Fruit fly (Drosophila melanogaster): ENCODE results near the gene CG6310.

Gene CG6310

DNA sequence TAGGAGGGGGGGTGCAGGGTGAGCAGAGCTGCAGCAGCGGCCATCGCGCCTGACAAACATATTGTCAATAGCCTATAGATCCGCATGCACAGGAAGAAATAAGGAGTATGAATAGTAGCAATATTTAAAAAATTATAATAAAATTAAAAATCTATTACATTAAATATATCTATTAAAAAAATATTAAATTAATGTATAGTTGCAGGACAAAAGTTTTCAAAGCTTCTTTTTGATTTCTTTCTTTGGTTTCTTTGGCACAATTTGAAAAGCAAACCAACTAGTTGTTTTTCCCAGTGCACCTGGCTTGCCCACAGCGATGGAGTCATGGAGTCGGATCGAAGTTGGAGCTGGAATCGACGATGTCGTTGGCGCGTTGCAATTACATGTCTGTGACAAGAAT is 37.9 kb downstream of the CG6310 start (continued):
- TF ChIP-seq CG18262 (tag; optimal IDR thresholded peaks at IDR 0.05) (peak; percentile 52), lola (GFP tag; optimal IDR thresholded peaks at IDR 0.05) (peak in 1 of 3 experiments; percentile 44), jumu (GFP tag; optimal IDR thresholded peaks at IDR 0.05) (no peak), CG6654 (GFP tag; optimal IDR thresholded peaks at IDR 0.05) (no peak), H15 (GFP tag; IDR thresholded peaks at IDR 0.05) (no peak), CG7357 (GFP tag; IDR thresholded peaks at IDR 0.05) (no peak), Doc2 (GFP tag; IDR thresholded peaks at IDR 0.05) (no peak), CG15601 (tag; optimal IDR thresholded peaks at IDR 0.05) (peak; percentile 2), CG10543 (GFP tag; optimal IDR thresholded peaks at IDR 0.05) (no peak), danr (GFP tag; IDR thresholded peaks at IDR 0.05) (no peak), ab (GFP tag; optimal IDR thresholded peaks at IDR 0.05) (no peak), zfh1 (GFP tag; IDR thresholded peaks at IDR 0.05) (peak; percentile 45; the same call in 1 of the 3 replicates), Ssrp (tag; optimal IDR thresholded peaks at IDR 0.05) (no peak), hb (GFP tag; IDR thresholded peaks at IDR 0.05; ENCODE audit: partially characterized antibody) (no peak), CG18599 (GFP tag; optimal IDR thresholded peaks at IDR 0.05) (no peak), CG15696 (tag; optimal IDR thresholded peaks at IDR 0.05) (peak; percentile 41), CrebB (tag; optimal IDR thresholded peaks at IDR 0.05) (no peak), gro (GFP tag; optimal IDR thresholded peaks at IDR 0.05) (no peak), CG1233 (GFP tag; optimal IDR thresholded peaks at IDR 0.05) (no peak), Spps (tag; optimal IDR thresholded peaks at IDR 0.05) (no peak), CG11093 (GFP tag; IDR thresholded peaks at IDR 0.05) (no peak), Ravus (GFP tag; IDR thresholded peaks at IDR 0.05) (no peak), CG4404 (GFP tag; IDR thresholded peaks at IDR 0.05) (peak; percentile 15; the same call in 1 of the 2 replicates), Doc3 (GFP tag; IDR thresholded peaks at IDR 0.05; ENCODE audit: partially characterized antibody) (no peak), Fer1 (GFP tag; optimal IDR thresholded peaks at IDR 0.05) (no peak), nmo (GFP tag; optimal IDR thresholded peaks at IDR 0.05) (peak; percentile 10), CG9727 (GFP tag; optimal IDR thresholded peaks at IDR 0.05) (peak; percentile 38), CG34376 (GFP tag; optimal IDR thresholded peaks at IDR 0.05) (no peak), phol (tag; optimal IDR thresholded peaks at IDR 0.05) (peak; percentile 34), CG1832 (GFP tag; optimal IDR thresholded peaks at IDR 0.05) (no peak), abd-A (tag; optimal IDR thresholded peaks at IDR 0.05) (no peak), CG14860 (GFP tag; IDR thresholded peaks at IDR 0.05; ENCODE audit: partially characterized antibody) (no peak), Sox102F (GFP tag; optimal IDR thresholded peaks at IDR 0.05) (peak; percentile 3), ci (GFP tag; IDR thresholded peaks at IDR 0.05) (no peak), BEAF-32 (GFP tag; optimal IDR thresholded peaks at IDR 0.05) (no peak), Xrp1 (GFP tag; IDR thresholded peaks at IDR 0.05) (peak; percentile 47; the same call in 1 of the 2 replicates), dan (GFP tag; IDR thresholded peaks at IDR 0.05) (no peak), CG17328 (GFP tag; IDR thresholded peaks at IDR 0.05) (no peak), gsb-n (tag; optimal IDR thresholded peaks at IDR 0.05) (peak; percentile 42), CG1603 (tag; optimal IDR thresholded peaks at IDR 0.05) (no peak), CG10979 (tag; optimal IDR thresholded peaks at IDR 0.05) (peak; percentile 55), pb (GFP tag; optimal IDR thresholded peaks at IDR 0.05) (no peak), dmrt99B (tag; optimal IDR thresholded peaks at IDR 0.05) (no peak), CG12659 (GFP tag; optimal IDR thresholded peaks at IDR 0.05) (no peak), CG10267 (tag; optimal IDR thresholded peaks at IDR 0.05) (peak; percentile 30), Sry-δ (GFP tag; optimal IDR thresholded peaks at IDR 0.05) (no peak), bbx (GFP tag; IDR thresholded peaks at IDR 0.05; ENCODE audit: partially characterized antibody) (no peak), CG7556 (GFP tag; optimal IDR thresholded peaks at IDR 0.05) (no peak), pho (GFP tag; optimal IDR thresholded peaks at IDR 0.05) (no peak), YL-1 (GFP tag; optimal IDR thresholded peaks at IDR 0.05) (no peak)
